Fruit fly (Drosophila melanogaster) whole organism, embryonic: ENCODE data around the gene CG33768.

Source experiments
- Atf-2 ChIP-seq: fragments of 200-800 bp; sonication (Bioruptor generic); optimal IDR thresholded peaks from 2 replicates; lab custom pipeline; 2016; ENCODE audit warnings: missing biosample characterization, missing genetic modification characterization
- CG10565 ChIP-seq: fragments of 200-800 bp; sonication (Bioruptor generic); optimal IDR thresholded peaks from 3 replicates; lab custom pipeline; 2016; ENCODE audit warnings: missing biosample characterization, mild to moderate bottlenecking, missing genetic modification characterization
- CG11085 ChIP-seq: fragments of 200-800 bp; sonication (Bioruptor generic); IDR thresholded peaks from 2 replicates; pipeline ENCODE4 v1.3.6; 2022; ENCODE audit warnings: missing biosample characterization, missing genetic modification characterization
- CG13424 ChIP-seq: fragments of 200-800 bp; sonication (Bioruptor generic); optimal IDR thresholded peaks from 2 replicates; lab custom pipeline; 2019; ENCODE audit warnings: missing biosample characterization, mild to moderate bottlenecking, missing genetic modification characterization, moderate library complexity
- CG13624 ChIP-seq: fragments of 200-800 bp; sonication (Bioruptor generic); optimal IDR thresholded peaks from 2 replicates; lab custom pipeline; 2016; ENCODE audit warnings: missing biosample characterization, missing genetic modification characterization
- CG15011 ChIP-seq: fragments of 200-800 bp; sonication (Bioruptor generic); optimal IDR thresholded peaks from 3 replicates; lab custom pipeline; 2018; ENCODE audit warnings: missing biosample characterization, mild to moderate bottlenecking, missing genetic modification characterization
- CG15269 ChIP-seq: fragments of 200-800 bp; sonication (Bioruptor generic); optimal IDR thresholded peaks from 2 replicates; lab custom pipeline; 2018; ENCODE audit warnings: missing biosample characterization, mild to moderate bottlenecking, missing genetic modification characterization, moderate library complexity
- CG16813 ChIP-seq: fragments of 200-800 bp; sonication (Bioruptor generic); IDR thresholded peaks from 3 replicates; pipeline ENCODE4 v1.3.6; 2022; ENCODE audit warnings: missing biosample characterization, missing genetic modification characterization; ENCODE audit not compliant: partially characterized antibody
- CG17328 ChIP-seq: fragments of 200-800 bp; sonication (Bioruptor generic); IDR thresholded peaks from 2 replicates; pipeline ENCODE4 v1.3.6; 2022; ENCODE audit warnings: missing biosample characterization, missing genetic modification characterization
- CG17802 ChIP-seq: fragments of 200-800 bp; sonication (Bioruptor generic); optimal IDR thresholded peaks from 2 replicates; lab custom pipeline; 2018; ENCODE audit warnings: missing biosample characterization, mild to moderate bottlenecking, missing genetic modification characterization, moderate library complexity
- CG18476 ChIP-seq: fragments of 200-800 bp; sonication (Bioruptor generic); optimal IDR thresholded peaks from 2 replicates; lab custom pipeline; 2016; ENCODE audit warnings: missing biosample characterization, mild to moderate bottlenecking, missing genetic modification characterization
- CG4328 ChIP-seq: fragments of 200-800 bp; sonication (Bioruptor generic); optimal IDR thresholded peaks from 3 replicates; lab custom pipeline; 2017; ENCODE audit warnings: missing biosample characterization, missing genetic modification reagents, missing genetic modification characterization
- CG6689 ChIP-seq: fragments of 200-800 bp; sonication (Bioruptor generic); IDR thresholded peaks from 2 replicates; pipeline ENCODE4 v1.3.6; 2022; ENCODE audit warnings: missing biosample characterization, missing genetic modification characterization
- CG7928 ChIP-seq: fragments of 200-800 bp; sonication (Bioruptor generic); optimal IDR thresholded peaks from 2 replicates; lab custom pipeline; 2017; ENCODE audit warnings: missing biosample characterization, mild to moderate bottlenecking, missing genetic modification characterization
- CkIIα-i1 ChIP-seq: fragments of 200-800 bp; sonication (Bioruptor generic); IDR thresholded peaks from 2 replicates; pipeline ENCODE4 v1.3.6; 2022; ENCODE audit warnings: missing biosample characterization, missing genetic modification characterization
- CrebB ChIP-seq: fragments of 200-800 bp; sonication (Bioruptor generic); optimal IDR thresholded peaks from 3 replicates; lab custom pipeline; 2018; ENCODE audit warnings: missing biosample characterization, mild to moderate bottlenecking, missing genetic modification characterization
- D ChIP-seq, 2 experiments: fragments of 200-800 bp in 1 of 2; fragments of >200 bp in 1 of 2; sonication (Bioruptor generic) in 1 of 2; optimal IDR thresholded peaks; 2 replicates in 1 of 2; 3 replicates in 1 of 2; lab custom pipeline; 2017; ENCODE audit warnings: mild to moderate bottlenecking in 1 of 2, missing biosample characterization in 1 of 2, missing genetic modification characterization in 1 of 2, missing genetic modification reagents in 1 of 2
- D19B ChIP-seq: fragments of 200-800 bp; sonication (Bioruptor generic); optimal IDR thresholded peaks from 2 replicates; lab custom pipeline; 2017; ENCODE audit warnings: missing biosample characterization, mild to moderate bottlenecking, missing genetic modification characterization
- Doc2 ChIP-seq: fragments of 200-800 bp; sonication (Bioruptor generic); IDR thresholded peaks from 2 replicates; pipeline ENCODE4 v1.3.6; 2022; ENCODE audit warnings: missing biosample characterization, missing genetic modification characterization
- Drgx ChIP-seq: fragments of 200-800 bp; sonication (Bioruptor generic); IDR thresholded peaks from 2 replicates; pipeline ENCODE4 v1.3.6; 2022; ENCODE audit warnings: missing biosample characterization, missing genetic modification characterization
- Eip74EF ChIP-seq, 2 experiments: fragments of 200-800 bp in 1 of 2; fragments of >200 bp in 1 of 2; sonication (Bioruptor generic) in 1 of 2; optimal IDR thresholded peaks; 2 replicates each; lab custom pipeline; 2017 to 2019; ENCODE audit warnings: missing biosample characterization in 2 of 2, missing genetic modification characterization in 2 of 2, mild to moderate bottlenecking in 1 of 2, moderate library complexity in 1 of 2
- Gug ChIP-seq: fragments of 200-800 bp; sonication (Bioruptor generic); IDR thresholded peaks from 4 replicates; pipeline ENCODE4 v1.3.6; 2022; ENCODE audit warnings: missing biosample characterization, missing genetic modification characterization
- H2.0 ChIP-seq: fragments of 200-800 bp; sonication (Bioruptor generic); IDR thresholded peaks from 2 replicates; pipeline ENCODE4 v1.3.6; 2022; ENCODE audit warnings: missing biosample characterization, missing genetic modification characterization
- Hand ChIP-seq: fragments of 200-800 bp; sonication (Bioruptor generic); optimal IDR thresholded peaks from 2 replicates; lab custom pipeline; 2017; ENCODE audit warnings: mild to moderate bottlenecking, missing biosample characterization, missing genetic modification reagents, missing genetic modification characterization
- Mes4 ChIP-seq: fragments of 200-800 bp; sonication (Bioruptor generic); optimal IDR thresholded peaks from 2 replicates; lab custom pipeline; 2016; ENCODE audit warnings: missing biosample characterization, missing genetic modification characterization
- Nf-YB ChIP-seq: fragments of 200-800 bp; sonication (Bioruptor generic); optimal IDR thresholded peaks from 3 replicates; lab custom pipeline; 2019; ENCODE audit warnings: missing biosample characterization, mild to moderate bottlenecking, missing genetic modification characterization, moderate library complexity
- PHDP ChIP-seq: fragments of 200-800 bp; sonication (Bioruptor generic); optimal IDR thresholded peaks from 3 replicates; lab custom pipeline; 2018; ENCODE audit warnings: missing biosample characterization, mild to moderate bottlenecking, missing genetic modification characterization, moderate library complexity
- Ssrp ChIP-seq: fragments of 200-800 bp; sonication (Bioruptor generic); optimal IDR thresholded peaks from 2 replicates; lab custom pipeline; 2018; ENCODE audit warnings: missing biosample characterization, mild to moderate bottlenecking, missing genetic modification characterization, moderate library complexity
- Trl ChIP-seq, 3 experiments: fragments of >200 bp in 2 of 3; fragments of 200-800 bp in 1 of 3; sonication (Bioruptor generic) in 1 of 3; optimal IDR thresholded peaks; 2 replicates in 1 of 3; 3 replicates in 2 of 3; lab custom pipeline; 2016 to 2017; ENCODE audit warnings: missing biosample characterization in 1 of 3, missing genetic modification characterization in 1 of 3
- ash1 ChIP-seq: fragments of 200-800 bp; sonication (Bioruptor generic); optimal IDR thresholded peaks from 2 replicates; lab custom pipeline; 2018; ENCODE audit warnings: missing biosample characterization, mild to moderate bottlenecking, missing genetic modification characterization
- dysf ChIP-seq: fragments of 200-800 bp; sonication (Bioruptor generic); IDR thresholded peaks from 3 replicates; pipeline ENCODE4 v1.3.6; 2022; ENCODE audit warnings: missing biosample characterization, missing genetic modification characterization
- eve ChIP-seq, 2 experiments: fragments of >200 bp; optimal IDR thresholded peaks; 2 replicates each; lab custom pipeline; 2017; ENCODE audit warnings: missing biosample characterization in 2 of 2, missing genetic modification characterization in 2 of 2
- eyg ChIP-seq: fragments of 200-800 bp; sonication (Bioruptor generic); optimal IDR thresholded peaks from 3 replicates; lab custom pipeline; 2016; ENCODE audit warnings: missing biosample characterization, missing genetic modification characterization
- fd102C ChIP-seq: fragments of 200-800 bp; sonication (Bioruptor generic); optimal IDR thresholded peaks from 2 replicates; lab custom pipeline; 2018; ENCODE audit warnings: missing biosample characterization, mild to moderate bottlenecking, missing genetic modification characterization, moderate library complexity
- gcm2 ChIP-seq: fragments of 200-800 bp; sonication (Bioruptor generic); optimal IDR thresholded peaks from 2 replicates; lab custom pipeline; 2016; ENCODE audit warnings: missing biosample characterization, missing genetic modification characterization
- gfzf ChIP-seq: fragments of 200-800 bp; sonication (Bioruptor generic); optimal IDR thresholded peaks from 2 replicates; lab custom pipeline; 2016; ENCODE audit warnings: missing biosample characterization, mild to moderate bottlenecking, missing genetic modification characterization, moderate library complexity
- grn ChIP-seq: fragments of 200-800 bp; sonication (Bioruptor generic); optimal IDR thresholded peaks from 3 replicates; lab custom pipeline; 2017; ENCODE audit warnings: missing biosample characterization, missing genetic modification characterization
- gsb ChIP-seq: fragments of 200-800 bp; sonication (Bioruptor generic); IDR thresholded peaks from 2 replicates; pipeline ENCODE4 v1.3.6; 2022; ENCODE audit warnings: missing biosample characterization, missing genetic modification characterization
- hth ChIP-seq: fragments of >200 bp; optimal IDR thresholded peaks from 2 replicates; lab custom pipeline; 2017; ENCODE audit warnings: inconsistent platforms
- inv ChIP-seq: fragments of 200-800 bp; sonication (Bioruptor generic); IDR thresholded peaks from 2 replicates; pipeline ENCODE4 v1.3.6; 2022; ENCODE audit warnings: missing biosample characterization, missing genetic modification characterization; ENCODE audit not compliant: partially characterized antibody
- jing ChIP-seq: fragments of 200-800 bp; sonication (Bioruptor generic); optimal IDR thresholded peaks from 2 replicates; lab custom pipeline; 2018; ENCODE audit warnings: missing biosample characterization, mild to moderate bottlenecking, missing genetic modification characterization
- nerfin-2 ChIP-seq: fragments of 200-800 bp; sonication (Bioruptor generic); IDR thresholded peaks from 2 replicates; pipeline ENCODE4 v1.3.6; 2022; ENCODE audit warnings: missing biosample characterization, missing genetic modification characterization; ENCODE audit not compliant: partially characterized antibody
- nmo ChIP-seq: fragments of 200-800 bp; sonication (Bioruptor generic); optimal IDR thresholded peaks from 2 replicates; lab custom pipeline; 2018; ENCODE audit warnings: missing biosample characterization, mild to moderate bottlenecking, missing genetic modification characterization, moderate library complexity
- org-1 ChIP-seq: fragments of 200-800 bp; sonication (Bioruptor generic); optimal IDR thresholded peaks from 2 replicates; lab custom pipeline; 2017; ENCODE audit warnings: missing biosample characterization, missing genetic modification characterization
- pita ChIP-seq: fragments of 200-800 bp; sonication (Bioruptor generic); optimal IDR thresholded peaks from 2 replicates; lab custom pipeline; 2017; ENCODE audit warnings: missing biosample characterization, mild to moderate bottlenecking, missing genetic modification characterization
- pnt ChIP-seq: fragments of 200-800 bp; sonication (Bioruptor generic); optimal IDR thresholded peaks from 3 replicates; lab custom pipeline; 2016; ENCODE audit warnings: missing biosample characterization, missing genetic modification characterization
- schlank ChIP-seq: fragments of 200-800 bp; sonication (Bioruptor generic); optimal IDR thresholded peaks from 2 replicates; lab custom pipeline; 2018; ENCODE audit warnings: missing biosample characterization, mild to moderate bottlenecking, missing genetic modification characterization
- tgo ChIP-seq: fragments of 200-800 bp; sonication (Bioruptor generic); IDR thresholded peaks from 3 replicates; pipeline ENCODE4 v1.3.6; 2022; ENCODE audit warnings: missing biosample characterization, missing genetic modification characterization
- trh ChIP-seq: fragments of 200-800 bp; sonication (Bioruptor generic); optimal IDR thresholded peaks from 2 replicates; lab custom pipeline; 2016; ENCODE audit warnings: missing biosample characterization, missing genetic modification characterization
- wdn ChIP-seq: fragments of 200-800 bp; sonication (Bioruptor generic); IDR thresholded peaks from 2 replicates; pipeline ENCODE4 v1.3.6; 2022; ENCODE audit warnings: missing biosample characterization, missing genetic modification characterization
- z ChIP-seq: fragments of 200-800 bp; sonication (Bioruptor generic); IDR thresholded peaks from 3 replicates; pipeline ENCODE4 v1.3.6; 2022; ENCODE audit warnings: missing biosample characterization, missing genetic modification characterization

CG33768 gene

DNA sequence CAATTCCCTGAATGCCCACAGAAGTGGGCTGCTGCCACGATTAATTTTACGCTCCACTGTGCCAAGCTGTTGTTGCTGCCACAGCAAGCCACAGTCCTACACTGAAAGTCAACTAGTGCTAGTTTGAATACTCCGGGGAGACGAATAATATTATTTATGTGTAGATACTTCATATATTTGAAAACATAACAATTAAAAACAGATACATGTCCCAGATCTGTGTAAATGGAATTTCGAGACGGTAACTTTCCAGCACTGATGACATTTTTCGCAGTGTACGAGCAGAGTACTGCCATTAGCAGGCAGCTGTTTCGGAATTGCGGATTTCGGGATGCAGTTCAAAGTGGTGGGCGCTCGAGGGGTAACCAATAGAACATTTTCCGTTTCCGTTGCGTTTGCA, 18.1 kb downstream of the CG33768 start (continued):
- TF ChIP-seq Eip74EF (GFP tag; optimal IDR thresholded peaks at IDR 0.05; lab: Kevin White, UChicago) (no peak), hth (lab: Kevin White, UChicago) (no peak), grn (GFP tag; lab: Kevin White, UChicago) (no peak), gsb (GFP tag; lab: Robert Waterston, UW) (no peak), D (optimal IDR thresholded peaks at IDR 0.05; lab: Kevin White, UChicago) (no peak), D (GFP tag; optimal IDR thresholded peaks at IDR 0.05; lab: Kevin White, UChicago) (no peak), CG4328 (GFP tag; lab: Kevin White, UChicago) (no peak), H2.0 (GFP tag; lab: Robert Waterston, UW) (0 out of 2 replicates have a peak, but pooled peaks have one; percentile 9), nmo (GFP tag; lab: Kevin White, UChicago) (peak; percentile 39), dysf (GFP tag; lab: Robert Waterston, UW) (peak; percentile 26; the same call in 1 of the 3 replicates), CG10565 (no peak), pita (no peak), gfzf (GFP tag; lab: Kevin White, UChicago) (no peak), gcm2 (no peak), eyg (GFP tag; lab: Kevin White, UChicago) (no peak), Trl (optimal IDR thresholded peaks at IDR 0.05; lab: Kevin White, UChicago) (no peak), Trl (GFP tag; optimal IDR thresholded peaks at IDR 0.05; lab: Kevin White, UChicago) (no peak), CG13424 (peak; percentile 21), CG17328 (GFP tag; lab: Robert Waterston, UW) (peak; percentile 65), PHDP (tag; lab: Kevin White, UChicago) (no peak), nerfin-2 (GFP tag; lab: Robert Waterston, UW) (no peak), fd102C (no peak), Hand (no peak), CkIIα-i1 (GFP tag; lab: Robert Waterston, UW) (no peak), Ssrp (tag; lab: Kevin White, UChicago) (peak; percentile 45), CG17802 (tag; lab: Kevin White, UChicago) (no peak), CG15269 (tag; lab: Kevin White, UChicago) (peak; percentile 28), schlank (tag; lab: Kevin White, UChicago) (no peak), CG11085 (no peak), Doc2 (no peak), Gug (GFP tag; lab: Robert Waterston, UW) (no peak), Drgx (GFP tag; lab: Robert Waterston, UW) (no peak), pnt (GFP tag; lab: Kevin White, UChicago) (no peak), Mes4 (GFP tag; lab: Kevin White, UChicago) (no peak), org-1 (peak; percentile 3), z (no peak), CG7928 (GFP tag; lab: Kevin White, UChicago) (no peak), jing (GFP tag; lab: Kevin White, UChicago) (no peak), Atf-2 (GFP tag; lab: Kevin White, UChicago) (no peak), CG18476 (GFP tag; lab: Kevin White, UChicago) (no peak), D19B (GFP tag; lab: Kevin White, UChicago) (no peak), eve (GFP tag; optimal IDR thresholded peaks at IDR 0.05; lab: Kevin White, UChicago) (peak in 1 of 2 experiments; percentile 40), tgo (GFP tag; lab: Robert Waterston, UW) (no peak), CrebB (tag; lab: Kevin White, UChicago) (no peak), trh (no peak), CG13624 (no peak), CG15011 (no peak), inv (no peak), Nf-YB (no peak), wdn (GFP tag; lab: Robert Waterston, UW) (no peak), ash1 (GFP tag; lab: Kevin White, UChicago) (no peak), CG6689 (GFP tag; lab: Robert Waterston, UW) (peak; percentile 18; the same call in 1 of the 2 replicates), CG16813 (GFP tag; lab: Robert Waterston, UW) (no peak)
